Worm (Caenorhabditis elegans) whole organism, L4/young adult: ENCODE data around the gene nono-1.

Experiments
- W03F9.2 ChIP-seq: fragments of 150-350 bp; optimal IDR thresholded peaks from 2 replicates; lab custom pipeline; 2014; ENCODE audit warnings: missing biosample characterization, missing genetic modification characterization
- dao-5 ChIP-seq: sonication (generic microtip); optimal IDR thresholded peaks from 2 replicates; lab custom pipeline; 2016; ENCODE audit warnings: missing genotype, missing genetic modification characterization, moderate library complexity, missing compliant biosample characterization
- him-1 ChIP-seq: sonication (generic microtip); optimal IDR thresholded peaks from 2 replicates; lab custom pipeline; 2016; ENCODE audit warnings: missing genotype, missing genetic modification reagents, missing genetic modification characterization, missing compliant biosample characterization

Gene nono-1

ce11 chrIII:5914717-5915116 lies 43.3 kb downstream of the nono-1 start:
- TF ChIP-seq him-1 (tag; lab: Kevin White, UChicago) (no peak), dao-5 (tag; lab: Kevin White, UChicago) (no peak), W03F9.2 (no peak)

- TF ChIP-seq him-1 (tag; lab: Kevin White, UChicago) (no peak), dao-5 (tag; lab: Kevin White, UChicago) (no peak), W03F9.2 (no peak)
Measured at ce11 chrIII:5908408-5908807, 49.6 kb downstream of the nono-1 start, which contains the start of gene C28H8.3. Gene C28H8.3, plus strand, starts transcription at chrIII:5908700.

ce11 chrIII:5906749-5907148 lies 51.3 kb downstream of the nono-1 start, which contains the start of gene erd-2.2:
Gene erd-2.2, plus strand, starts transcription at chrIII:5907049.
- TF ChIP-seq him-1 (tag; lab: Kevin White, UChicago): no peak
- no peak for TF ChIP-seq dao-5 (tag; lab: Kevin White, UChicago)

ce11 chrIII:5906059-5906458 lies 52.0 kb downstream of the nono-1 start, which contains the start of gene dpff-1:
Gene dpff-1, minus strand, starts transcription at chrIII:5906346.
- no peak for TF ChIP-seq dao-5 (tag; lab: Kevin White, UChicago)
- TF ChIP-seq him-1 (tag; lab: Kevin White, UChicago): no peak
- TF ChIP-seq W03F9.2: no peak
